Fruit fly (Drosophila melanogaster): Measurements from ENCODE around the gene aub.
A peak's percentile ranks its signal among the peaks of the same experiment; 100 is the strongest.

Gene aub

dm6 chr2L:10989162-10989561 lies 12.1 kb downstream of the aub start, which contains the start of gene TTLL4A (continued):
- TF ChIP-seq CHES-1-like (GFP tag; optimal IDR thresholded peaks at IDR 0.05) (peak; percentile 12), B-H2 (GFP tag; optimal IDR thresholded peaks at IDR 0.05) (peak; percentile 14), eve (GFP tag; optimal IDR thresholded peaks at IDR 0.05) (no peak), BEAF-32 (GFP tag; optimal IDR thresholded peaks at IDR 0.05) (peak; percentile 97), hbn (GFP tag; IDR thresholded peaks at IDR 0.05; ENCODE audit: partially characterized antibody) (peak; percentile 98), CG15514 (GFP tag; optimal IDR thresholded peaks at IDR 0.05) (peak; percentile 93), zen2 (GFP tag; IDR thresholded peaks at IDR 0.05; ENCODE audit: partially characterized antibody) (peak; percentile 96), Dref (GFP tag; IDR thresholded peaks at IDR 0.05) (peak; percentile 62), bbx (GFP tag; IDR thresholded peaks at IDR 0.05; ENCODE audit: partially characterized antibody) (peak; percentile 99), row (GFP tag; IDR thresholded peaks at IDR 0.05) (peak; percentile 86; the same call in 2 of the 3 replicates), lilli (GFP tag; optimal IDR thresholded peaks at IDR 0.05) (peak; percentile 43), Med (GFP tag) (peak; percentile 89), Trl (optimal IDR thresholded peaks at IDR 0.05) (no peak), Trl (GFP tag; optimal IDR thresholded peaks at IDR 0.05) (peak; percentile 39), CG34224 (GFP tag; IDR thresholded peaks at IDR 0.05; ENCODE audit: partially characterized antibody) (peak; percentile 98), Dbx (GFP tag; IDR thresholded peaks at IDR 0.05) (0 out of 3 replicates have a peak, but pooled peaks have one; percentile 44), CG10543 (GFP tag; optimal IDR thresholded peaks at IDR 0.05) (no peak), CG17186 (GFP tag; optimal IDR thresholded peaks at IDR 0.05) (peak; percentile 94), kah (GFP tag; optimal IDR thresholded peaks at IDR 0.05) (peak; percentile 48), CG11456 (GFP tag; IDR thresholded peaks at IDR 0.05) (no peak), Myb (GFP tag; optimal IDR thresholded peaks at IDR 0.05) (peak; percentile 85), Taf1 (GFP tag; IDR thresholded peaks at IDR 0.05) (no peak), CG4617 (GFP tag; optimal IDR thresholded peaks at IDR 0.05; ENCODE audit: borderline replicate concordance) (peak; percentile 79), gcm2 (GFP tag; optimal IDR thresholded peaks at IDR 0.05) (no peak), Side (GFP tag; optimal IDR thresholded peaks at IDR 0.05) (peak; percentile 23), dm (GFP tag; optimal IDR thresholded peaks at IDR 0.05) (peak; percentile 93), Scr (GFP tag; IDR thresholded peaks at IDR 0.05; ENCODE audit: partially characterized antibody) (peak; percentile 98), CG18476 (GFP tag; optimal IDR thresholded peaks at IDR 0.05) (no peak), CG12744 (GFP tag; optimal IDR thresholded peaks at IDR 0.05) (no peak), CG7963 (GFP tag; IDR thresholded peaks at IDR 0.05; ENCODE audit: partially characterized antibody) (peak; percentile 97), CG33213 (GFP tag; optimal IDR thresholded peaks at IDR 0.05) (peak; percentile 42), CG14860 (GFP tag; IDR thresholded peaks at IDR 0.05; ENCODE audit: partially characterized antibody) (peak; percentile 96), gro (GFP tag; optimal IDR thresholded peaks at IDR 0.05) (peak; percentile 50), CG3995 (GFP tag; optimal IDR thresholded peaks at IDR 0.05) (peak; percentile 32), amos (GFP tag; IDR thresholded peaks at IDR 0.05; ENCODE audit: partially characterized antibody) (peak; percentile 99), E2f2 (GFP tag; IDR thresholded peaks at IDR 0.05) (peak; percentile 67), CG9437 (GFP tag; optimal IDR thresholded peaks at IDR 0.05) (peak; percentile 85), CrebB (tag; optimal IDR thresholded peaks at IDR 0.05) (peak; percentile 21), HLH4C (GFP tag; IDR thresholded peaks at IDR 0.05; ENCODE audit: partially characterized antibody) (peak; percentile 95), ftz-f1 (GFP tag; optimal IDR thresholded peaks at IDR 0.05) (peak; percentile 76), CoRest (tag; optimal IDR thresholded peaks at IDR 0.05) (peak; percentile 91), zfh2 (GFP tag; optimal IDR thresholded peaks at IDR 0.05) (peak; percentile 46), CG7372 (GFP tag; IDR thresholded peaks at IDR 0.05) (no peak), CG4360 (GFP tag; IDR thresholded peaks at IDR 0.05) (peak; percentile 10; the same call in 1 of the 2 replicates), CG16813 (GFP tag; IDR thresholded peaks at IDR 0.05; ENCODE audit: partially characterized antibody) (peak; percentile 98), ab (GFP tag; optimal IDR thresholded peaks at IDR 0.05) (no peak), C15 (GFP tag; IDR thresholded peaks at IDR 0.05) (no peak), vnd (GFP tag; IDR thresholded peaks at IDR 0.05; ENCODE audit: partially characterized antibody) (peak; percentile 97), MBD-R2 (GFP tag; IDR thresholded peaks at IDR 0.05) (peak; percentile 86), Atf3 (GFP tag; optimal IDR thresholded peaks at IDR 0.05) (no peak)

Measured in whole organism, embryonic.